Fruit fly (Drosophila melanogaster): ENCODE results near the gene mus304.

mus304 gene

DNA sequence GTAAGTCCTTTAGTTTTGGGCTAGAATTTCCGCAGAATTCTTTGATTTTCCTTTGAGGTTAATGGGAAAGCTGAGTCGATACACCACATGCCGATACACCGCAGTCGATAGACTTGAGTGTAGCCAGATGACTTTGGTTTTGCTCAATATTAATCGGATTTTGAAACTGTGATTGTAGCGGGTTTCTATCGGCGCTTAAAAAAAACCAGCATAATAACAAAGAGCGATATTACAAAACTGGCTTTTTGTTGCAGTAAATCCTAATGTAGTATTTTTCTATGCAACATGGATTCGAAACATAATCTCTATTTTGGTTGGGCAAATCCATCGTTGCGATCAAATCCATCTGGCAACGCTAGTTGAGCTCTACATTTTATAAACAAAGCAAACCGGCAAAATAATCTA is at the start of gene mus304, which contains the start of gene Polr3D:
mus304 (plus strand) TSS at position 356 of the 405 bp plus-strand sequence.
Polr3D (minus strand) TSS at position 116 of the 405 bp plus-strand sequence.
- TF ChIP-seq insv (optimal IDR thresholded peaks at IDR 0.05) (no peak), h (optimal IDR thresholded peaks at IDR 0.05) (no peak), ttk (optimal IDR thresholded peaks at IDR 0.05) (no peak), Myc (optimal IDR thresholded peaks at IDR 0.05) (no peak), psq (optimal IDR thresholded peaks at IDR 0.05) (no peak), Sin3A (optimal IDR thresholded peaks at IDR 0.05) (no peak)

DNA sequence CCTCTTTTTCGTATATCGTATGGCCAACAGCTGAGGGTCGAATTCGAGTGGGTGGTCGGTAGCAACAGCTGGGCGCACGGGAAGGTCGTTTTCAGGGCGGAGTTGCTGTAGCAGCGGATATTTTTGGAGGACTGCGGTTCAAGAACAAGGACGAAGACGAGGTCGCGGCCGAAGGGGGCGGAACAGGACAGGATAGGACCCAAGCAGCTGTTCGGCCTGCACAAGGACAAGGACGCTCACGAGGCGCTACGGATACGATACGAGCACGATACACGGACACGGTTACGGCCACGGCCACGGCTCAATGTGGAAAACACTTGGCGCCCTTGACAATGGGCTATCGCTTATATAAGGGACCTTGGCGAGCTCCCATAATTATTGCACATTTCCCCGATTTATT is 48.4 kb upstream of the mus304 start:
- TF ChIP-seq insv (optimal IDR thresholded peaks at IDR 0.05) = no peak
- TF ChIP-seq Myc (optimal IDR thresholded peaks at IDR 0.05) = no peak
- no peak for TF ChIP-seq Sin3A (optimal IDR thresholded peaks at IDR 0.05)
- TF ChIP-seq h (optimal IDR thresholded peaks at IDR 0.05) = no peak
- no peak for TF ChIP-seq ttk (optimal IDR thresholded peaks at IDR 0.05)
- TF ChIP-seq psq (optimal IDR thresholded peaks at IDR 0.05) = no peak

DNA sequence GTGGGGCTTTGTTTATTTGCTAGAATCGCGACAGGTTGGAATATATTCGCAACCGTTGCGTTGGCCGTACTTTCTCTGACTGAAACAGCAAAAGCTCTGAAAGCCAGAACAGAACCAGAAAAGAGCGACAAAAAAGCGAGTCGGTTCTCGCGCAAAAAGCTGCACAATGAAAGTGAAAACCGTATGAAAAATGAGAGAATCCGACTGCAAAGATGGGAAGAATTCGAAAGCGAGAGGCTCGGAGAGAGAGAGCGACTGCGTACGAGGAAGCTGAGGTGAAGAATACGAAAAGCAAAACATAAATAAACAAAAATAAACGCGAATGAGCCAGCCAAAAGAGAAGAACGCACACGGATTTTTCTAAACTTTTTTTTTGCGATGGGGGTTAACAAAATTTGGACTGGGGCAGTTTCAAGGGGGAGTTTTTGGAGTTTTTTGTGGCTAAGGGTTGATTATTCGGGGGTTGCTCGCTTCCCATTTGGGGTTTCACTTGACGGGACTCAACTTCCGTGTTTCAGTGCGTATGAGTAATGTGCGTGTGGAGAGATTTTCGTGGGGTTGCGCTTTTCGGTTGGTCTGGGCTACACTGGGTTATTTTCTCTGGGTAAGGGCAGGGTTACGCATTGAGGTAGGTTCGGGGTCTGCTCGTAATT is 47.8 kb upstream of the mus304 start:
- no peak for TF ChIP-seq insv (optimal IDR thresholded peaks at IDR 0.05)
- no peak for TF ChIP-seq h (optimal IDR thresholded peaks at IDR 0.05)
- TF ChIP-seq ttk (optimal IDR thresholded peaks at IDR 0.05) = no peak
- no peak for TF ChIP-seq Myc (optimal IDR thresholded peaks at IDR 0.05)
- no peak for TF ChIP-seq psq (optimal IDR thresholded peaks at IDR 0.05)
- no peak for TF ChIP-seq Sin3A (optimal IDR thresholded peaks at IDR 0.05)

DNA sequence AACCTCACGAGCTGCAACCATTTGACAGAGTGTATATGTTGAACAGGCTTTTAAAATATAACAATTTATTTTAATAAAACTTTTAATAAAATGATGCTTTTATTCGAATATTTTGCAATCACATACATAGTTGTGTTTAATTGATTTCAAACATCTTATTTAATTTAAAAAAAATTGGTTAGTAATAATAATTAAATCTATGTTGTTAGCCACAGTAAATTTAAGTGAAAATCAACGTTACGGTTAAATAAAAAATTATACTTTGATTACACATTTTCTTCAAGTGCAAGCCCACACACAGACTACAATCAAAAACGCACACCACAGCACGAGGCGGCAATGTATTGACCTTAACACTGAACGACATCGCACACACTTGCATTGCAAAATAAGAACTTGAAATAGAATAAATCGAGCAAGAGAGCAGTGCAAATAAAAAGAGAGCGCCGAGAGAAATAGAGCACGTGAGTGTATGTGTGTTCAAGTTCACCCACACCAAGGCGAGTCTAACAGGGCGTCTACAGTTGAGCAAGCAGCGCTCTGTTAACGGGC is 46.6 kb upstream of the mus304 start:
- TF ChIP-seq ttk (optimal IDR thresholded peaks at IDR 0.05) = no peak
- TF ChIP-seq insv (optimal IDR thresholded peaks at IDR 0.05) = no peak
- TF ChIP-seq h (optimal IDR thresholded peaks at IDR 0.05) = no peak
- no peak for TF ChIP-seq psq (optimal IDR thresholded peaks at IDR 0.05)
- TF ChIP-seq Sin3A (optimal IDR thresholded peaks at IDR 0.05) = no peak
- TF ChIP-seq Myc (optimal IDR thresholded peaks at IDR 0.05) = no peak

DNA sequence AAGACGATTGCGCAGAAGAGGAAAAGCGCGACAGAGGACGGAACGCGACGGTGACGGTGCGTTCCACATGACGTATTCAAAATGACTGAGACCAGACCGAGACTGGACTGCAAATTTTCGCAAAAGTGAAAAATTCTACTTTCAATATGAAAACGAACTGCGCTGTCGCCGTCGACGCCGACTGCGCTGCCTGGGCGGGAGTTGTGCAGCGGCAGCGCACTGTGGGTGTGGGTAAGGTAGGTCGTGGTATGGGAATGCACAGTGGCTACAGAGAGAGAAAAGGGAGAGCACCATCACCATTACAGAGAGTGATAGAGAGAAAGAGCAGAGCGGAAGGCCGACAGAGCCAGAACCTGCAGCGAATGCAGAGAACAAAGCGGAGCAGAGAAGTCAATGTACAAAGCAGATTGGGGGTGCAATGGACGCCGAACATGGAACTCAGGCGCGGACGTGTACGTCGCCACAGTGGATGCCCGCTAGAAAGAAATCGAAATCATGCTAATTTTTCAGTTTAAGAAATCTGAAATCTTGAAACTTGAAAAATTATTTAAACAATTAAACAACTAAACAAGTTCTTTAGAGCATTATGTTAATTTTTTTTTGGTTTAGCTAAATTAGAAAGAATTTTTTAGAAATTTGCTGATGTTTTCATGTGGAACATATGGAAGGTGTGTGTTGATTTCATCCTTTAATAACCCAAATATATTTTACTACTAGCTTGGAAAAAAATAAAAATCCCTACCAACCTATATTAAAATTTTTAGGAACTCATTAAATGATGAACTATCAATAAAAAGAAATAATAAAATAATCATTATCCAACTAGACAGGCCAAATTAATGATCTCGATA is 44.8 kb upstream of the mus304 start, which contains the start of gene Eip75B:
Eip75B (minus strand) TSS at position 65 of the 851 bp plus-strand sequence.
- TF ChIP-seq insv (optimal IDR thresholded peaks at IDR 0.05) = no peak
- TF ChIP-seq ttk (optimal IDR thresholded peaks at IDR 0.05) = no peak
- no peak for TF ChIP-seq Sin3A (optimal IDR thresholded peaks at IDR 0.05)
- no peak for TF ChIP-seq psq (optimal IDR thresholded peaks at IDR 0.05)
- TF ChIP-seq Myc (optimal IDR thresholded peaks at IDR 0.05) = no peak
- TF ChIP-seq h (optimal IDR thresholded peaks at IDR 0.05) = no peak

DNA sequence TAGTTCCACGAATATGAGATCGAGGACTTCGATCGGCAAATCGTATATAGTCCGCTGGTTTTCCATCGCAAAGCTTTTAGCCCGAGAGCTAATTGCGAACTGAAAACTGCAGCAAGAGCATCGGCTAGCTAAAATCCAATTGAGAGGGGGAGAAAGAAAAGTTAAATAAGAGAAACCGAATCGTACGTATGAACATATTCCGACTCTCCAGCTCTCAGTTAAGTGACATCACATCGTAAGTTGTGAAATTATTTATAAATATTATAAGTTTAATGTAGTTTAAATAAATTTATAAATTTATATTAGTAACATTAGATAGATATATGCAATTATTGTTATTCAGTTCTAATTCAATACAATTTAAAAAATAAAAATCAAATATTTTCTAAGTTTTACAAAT is 39.6 kb upstream of the mus304 start, which contains the start of gene CG44006:
CG44006 (minus strand) TSS at position 101 of the 400 bp plus-strand sequence.
- TF ChIP-seq ttk (optimal IDR thresholded peaks at IDR 0.05) (no peak), Myc (optimal IDR thresholded peaks at IDR 0.05) (no peak), psq (optimal IDR thresholded peaks at IDR 0.05) (no peak)

DNA sequence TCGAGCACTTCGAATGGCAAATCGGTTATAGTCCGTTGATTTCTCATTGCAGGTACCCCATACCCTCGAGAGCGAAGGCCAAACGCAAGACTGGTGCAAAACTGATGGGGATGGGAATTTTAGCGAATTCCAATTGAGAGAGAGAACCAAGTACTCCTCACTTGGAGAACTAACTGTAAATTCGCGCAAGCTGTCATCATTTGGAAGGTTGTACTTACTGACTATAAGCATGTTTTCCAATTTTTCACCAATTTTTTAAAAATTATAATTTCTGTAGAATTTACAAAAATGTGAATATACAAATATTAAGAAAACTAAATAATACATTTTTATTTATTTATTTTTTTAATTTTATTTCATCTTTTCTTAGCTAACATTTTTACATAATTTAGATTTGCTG is 37.6 kb upstream of the mus304 start, which contains the start of gene CG44005:
CG44005 (minus strand) TSS at position 101 of the 400 bp plus-strand sequence.
- TF ChIP-seq psq (optimal IDR thresholded peaks at IDR 0.05) (no peak), Myc (optimal IDR thresholded peaks at IDR 0.05) (no peak), ttk (optimal IDR thresholded peaks at IDR 0.05) (no peak), insv (optimal IDR thresholded peaks at IDR 0.05) (no peak), Sin3A (optimal IDR thresholded peaks at IDR 0.05) (no peak), h (optimal IDR thresholded peaks at IDR 0.05) (no peak)

DNA sequence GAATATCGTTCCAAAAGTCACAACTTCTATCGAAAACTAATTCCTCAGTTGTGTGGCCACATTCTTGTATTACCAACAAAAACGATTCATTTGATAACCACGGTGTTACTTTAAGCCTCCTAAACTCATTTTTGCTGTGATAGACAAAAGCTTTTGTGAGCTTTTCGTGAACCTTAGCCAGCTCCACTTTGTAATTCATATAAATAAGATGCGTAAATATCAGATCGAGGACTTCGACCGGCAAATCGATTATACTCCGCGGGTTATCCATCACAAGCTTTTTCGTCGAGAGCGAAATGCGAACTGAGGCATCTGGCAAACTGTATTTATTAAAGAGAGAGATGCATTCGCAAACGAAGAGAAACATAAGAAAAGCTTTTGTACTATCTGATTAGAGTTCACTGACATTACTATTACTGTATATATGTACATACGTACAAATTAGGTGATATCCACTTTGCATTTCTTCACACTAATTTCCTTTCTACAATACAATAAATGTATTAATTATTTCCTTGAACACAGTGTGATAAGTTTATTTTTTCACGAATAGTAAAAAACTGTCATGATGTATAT is 36.0 kb upstream of the mus304 start, which contains the start of gene CG44004:
CG44004 (minus strand) TSS at position 305 of the 576 bp plus-strand sequence.
- TF ChIP-seq Myc (optimal IDR thresholded peaks at IDR 0.05) (no peak), psq (optimal IDR thresholded peaks at IDR 0.05) (no peak)

DNA sequence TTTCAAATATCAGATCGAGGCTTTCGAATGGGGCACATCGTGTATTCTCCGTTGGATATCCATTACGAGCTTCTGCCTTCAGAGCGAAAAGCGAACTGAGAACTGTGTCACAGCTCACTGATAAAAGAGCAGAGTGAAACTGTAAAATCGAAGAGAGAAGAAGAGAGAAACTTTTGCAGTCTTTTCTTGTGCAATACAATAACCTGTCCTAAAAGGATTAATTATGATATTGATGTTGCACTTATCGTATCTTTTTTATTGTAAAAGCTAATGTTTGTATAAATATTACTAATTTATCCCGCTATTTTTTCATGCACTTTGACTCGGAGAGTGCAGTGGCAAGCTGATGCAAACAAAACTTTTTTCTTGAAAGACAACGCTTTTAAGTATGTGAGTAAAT is 34.6 kb upstream of the mus304 start:
- TF ChIP-seq insv (optimal IDR thresholded peaks at IDR 0.05) = no peak
- TF ChIP-seq ttk (optimal IDR thresholded peaks at IDR 0.05) = no peak
- no peak for TF ChIP-seq Myc (optimal IDR thresholded peaks at IDR 0.05)
- TF ChIP-seq psq (optimal IDR thresholded peaks at IDR 0.05) = no peak
- no peak for TF ChIP-seq Sin3A (optimal IDR thresholded peaks at IDR 0.05)
- no peak for TF ChIP-seq h (optimal IDR thresholded peaks at IDR 0.05)

DNA sequence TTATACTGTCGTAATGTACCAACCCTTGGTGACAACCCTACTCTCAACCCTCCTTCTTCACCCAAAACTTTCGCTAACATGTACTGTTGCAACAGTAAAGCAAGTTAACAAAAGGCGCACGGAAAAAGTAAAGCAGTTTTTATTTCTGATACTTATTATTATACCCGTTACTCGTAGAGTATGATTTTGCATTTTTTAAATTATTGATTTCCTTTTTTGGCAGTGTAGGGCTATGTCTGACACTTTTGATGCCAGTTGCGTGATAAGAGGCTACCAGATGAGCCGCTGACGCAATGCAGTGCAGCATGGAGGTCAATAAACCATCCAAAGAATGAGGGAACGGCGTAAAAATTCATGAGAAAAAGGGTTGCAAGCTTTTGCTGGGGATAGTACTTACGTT is 33.8 kb upstream of the mus304 start:
- no peak for TF ChIP-seq ttk (optimal IDR thresholded peaks at IDR 0.05)
- TF ChIP-seq Myc (optimal IDR thresholded peaks at IDR 0.05) = no peak

DNA sequence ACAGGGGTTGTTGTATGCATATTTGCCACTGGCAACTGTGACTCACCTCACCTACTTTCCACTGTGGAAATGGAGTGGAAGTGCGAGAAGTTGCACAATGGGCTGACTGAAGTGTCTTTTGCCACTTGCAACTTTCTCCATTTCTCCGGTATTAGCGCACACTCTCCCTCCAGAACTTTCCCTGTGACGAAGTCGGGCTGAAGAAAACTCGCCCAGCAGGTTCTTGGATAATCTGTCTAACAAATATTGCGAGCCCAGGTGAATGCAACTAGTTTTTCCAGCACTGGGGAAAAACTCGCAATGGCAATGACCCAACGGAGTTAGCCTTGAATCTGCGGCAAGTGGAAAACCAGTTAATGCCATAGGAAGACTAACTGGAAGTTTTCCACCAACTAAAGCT is 33.0 kb upstream of the mus304 start:
- TF ChIP-seq Sin3A (optimal IDR thresholded peaks at IDR 0.05) (no peak), psq (optimal IDR thresholded peaks at IDR 0.05) (no peak), ttk (optimal IDR thresholded peaks at IDR 0.05) (no peak), h (optimal IDR thresholded peaks at IDR 0.05) (no peak), Myc (optimal IDR thresholded peaks at IDR 0.05) (no peak), insv (optimal IDR thresholded peaks at IDR 0.05) (no peak)

Measured in Kc167 (cell line).